Worm (Caenorhabditis elegans) whole organism, L4 larva: ENCODE results near the gene R74.7.

Experiments
- F10B5.3 ChIP-seq: sonication (generic microtip); optimal IDR thresholded peaks from 2 replicates; lab custom pipeline; 2016; ENCODE audit warnings: mild to moderate bottlenecking, missing genetic modification characterization, missing compliant biosample characterization
- F37D6.2 ChIP-seq: sonication (generic microtip); optimal IDR thresholded peaks from 2 replicates; lab custom pipeline; 2016; ENCODE audit warnings: mild to moderate bottlenecking, missing genetic modification characterization, missing compliant biosample characterization
- F49E8.2 ChIP-seq: sonication (generic microtip); optimal IDR thresholded peaks from 2 replicates; lab custom pipeline; 2016; ENCODE audit warnings: missing compliant biosample characterization, mild to moderate bottlenecking, missing genetic modification characterization, borderline replicate concordance
- T20F7.1 ChIP-seq: fragments of 200-800 bp; sonication (Bioruptor generic); optimal IDR thresholded peaks from 2 replicates; lab custom pipeline; 2018; ENCODE audit warnings: mild to moderate bottlenecking, missing genetic modification characterization, missing compliant biosample characterization
- T26A8.4 ChIP-seq: fragments of 200-800 bp; sonication (Bioruptor generic); IDR thresholded peaks from 2 replicates; pipeline ENCODE4 v1.3.6; 2022; ENCODE audit warnings: missing genetic modification characterization, missing compliant biosample characterization
- Y105C5A.15 ChIP-seq: fragments of 200-800 bp; sonication (Bioruptor generic); IDR thresholded peaks from 2 replicates; pipeline ENCODE4 v1.3.6; 2022; ENCODE audit warnings: missing genetic modification characterization, missing compliant biosample characterization
- Y5F2A.4 ChIP-seq: fragments of 200-800 bp; sonication (Bioruptor generic); optimal IDR thresholded peaks from 2 replicates; lab custom pipeline; 2018; ENCODE audit warnings: mild to moderate bottlenecking, missing genetic modification characterization, missing compliant biosample characterization
- Y75B8A.6 ChIP-seq: fragments of 200-800 bp; sonication (Bioruptor generic); IDR thresholded peaks from 2 replicates; pipeline ENCODE4 v1.3.6; 2022; ENCODE audit warnings: missing genetic modification reagents, missing genetic modification characterization, missing compliant biosample characterization
- ZK337.2 ChIP-seq: fragments of 200-800 bp; sonication (Bioruptor generic); IDR thresholded peaks from 2 replicates; pipeline ENCODE4 v1.3.6; 2022; ENCODE audit warnings: missing genetic modification reagents, missing genetic modification characterization, missing compliant biosample characterization
- aha-1 ChIP-seq: fragments of 150-350 bp; peaks from one replicate; lab custom pipeline; 2014; ENCODE audit warnings: missing biosample characterization, missing genetic modification characterization
- ama-1 ChIP-seq: fragments of 150-350 bp; optimal IDR thresholded peaks from 2 replicates; lab custom pipeline; 2014; ENCODE audit warnings: inconsistent platforms, mixed read lengths
- arid-1 ChIP-seq: fragments of 200-800 bp; sonication (Bioruptor generic); conservative IDR thresholded peaks from 2 replicates; pipeline ENCODE4 v1.3.6; 2022; ENCODE audit warnings: missing genetic modification reagents, missing genetic modification characterization, missing compliant biosample characterization
- ceh-44 ChIP-seq: fragments of 200-800 bp; sonication (Bioruptor generic); IDR thresholded peaks from 2 replicates; pipeline ENCODE4 v1.3.6; 2022; ENCODE audit warnings: missing genetic modification reagents, missing genetic modification characterization, missing compliant biosample characterization
- daf-12 ChIP-seq: fragments of 150-350 bp; optimal IDR thresholded peaks from 2 replicates; lab custom pipeline; 2014; ENCODE audit warnings: missing biosample characterization, missing genetic modification reagents, missing genetic modification characterization
- daf-19 ChIP-seq: fragments of 200-800 bp; sonication (Bioruptor generic); conservative IDR thresholded peaks from 2 replicates; pipeline ENCODE4 v1.3.6; 2022; ENCODE audit warnings: missing genetic modification characterization, missing compliant biosample characterization
- dpl-1 ChIP-seq: fragments of 150-350 bp; optimal IDR thresholded peaks from 2 replicates; lab custom pipeline; 2014; ENCODE audit warnings: missing biosample characterization, missing genetic modification reagents, missing genetic modification characterization
- duxl-1 ChIP-seq: sonication (generic microtip); optimal IDR thresholded peaks from 2 replicates; lab custom pipeline; 2016; ENCODE audit warnings: mild to moderate bottlenecking, missing genetic modification characterization, moderate library complexity, missing compliant biosample characterization; ENCODE audit not compliant: poor library complexity
- dve-1 ChIP-seq: sonication (generic microtip); optimal IDR thresholded peaks from 2 replicates; lab custom pipeline; 2017; ENCODE audit warnings: antibody characterized with exemption, mild to moderate bottlenecking, missing genetic modification characterization, missing compliant biosample characterization; ENCODE audit not compliant: insufficient read depth
- egl-43 ChIP-seq: fragments of 200-800 bp; sonication (Bioruptor generic); IDR thresholded peaks from 2 replicates; pipeline ENCODE4 v1.3.6; 2022; ENCODE audit warnings: missing genetic modification reagents, missing genetic modification characterization, missing compliant biosample characterization
- gei-8 ChIP-seq: fragments of 200-800 bp; sonication (Bioruptor generic); optimal IDR thresholded peaks from 2 replicates; lab custom pipeline; 2018; ENCODE audit warnings: mild to moderate bottlenecking, missing genetic modification characterization, missing compliant biosample characterization
- hif-1 ChIP-seq, 2 experiments: sonication (generic microtip); optimal IDR thresholded peaks; 2 replicates each; lab custom pipeline; 2016 to 2017; ENCODE audit warnings: missing compliant biosample characterization in 2 of 2, missing genetic modification characterization in 2 of 2, missing genetic modification reagents in 2 of 2, missing genotype in 2 of 2, mild to moderate bottlenecking in 1 of 2
- hlh-30 ChIP-seq: sonication (generic microtip); optimal IDR thresholded peaks from 2 replicates; lab custom pipeline; 2017; ENCODE audit warnings: antibody characterized with exemption, mild to moderate bottlenecking, missing genetic modification characterization, missing compliant biosample characterization; ENCODE audit not compliant: insufficient read depth
- lin-1 ChIP-seq: fragments of 200-800 bp; sonication (Bioruptor generic); IDR thresholded peaks from 2 replicates; pipeline ENCODE4 v1.3.6; 2022; ENCODE audit warnings: missing genetic modification reagents, missing genetic modification characterization, missing compliant biosample characterization
- lin-38 ChIP-seq: fragments of 200-800 bp; sonication (Bioruptor generic); IDR thresholded peaks from 2 replicates; pipeline ENCODE4 v1.3.6; 2022; ENCODE audit warnings: missing genetic modification reagents, missing genetic modification characterization, missing compliant biosample characterization
- lin-39 ChIP-seq: fragments of 150-350 bp; optimal IDR thresholded peaks from 2 replicates; lab custom pipeline; 2014; ENCODE audit warnings: missing biosample characterization, missing genetic modification reagents, missing genetic modification characterization
- lir-3 ChIP-seq: sonication (generic microtip); optimal IDR thresholded peaks from 2 replicates; lab custom pipeline; 2016; ENCODE audit warnings: mild to moderate bottlenecking, missing genetic modification characterization, missing compliant biosample characterization
- lsy-2 ChIP-seq, 2 experiments: fragments of 150-350 bp in 1 of 2; sonication (generic microtip) in 1 of 2; optimal IDR thresholded peaks; 2 replicates each; lab custom pipeline; 2014 to 2017; ENCODE audit warnings: missing biosample characterization in 2 of 2, missing genetic modification characterization in 2 of 2
- mdt-29 ChIP-seq: fragments of 200-800 bp; sonication (Bioruptor generic); IDR thresholded peaks from 2 replicates; pipeline ENCODE4 v1.3.6; 2022; ENCODE audit warnings: missing genetic modification reagents, missing genetic modification characterization, missing compliant biosample characterization
- mep-1 ChIP-seq: fragments of 150-350 bp; sonication (generic microtip); optimal IDR thresholded peaks from 3 replicates; lab custom pipeline; 2014; ENCODE audit warnings: missing biosample characterization, missing genetic modification characterization
- mxl-2 ChIP-seq: fragments of 200-800 bp; sonication (Bioruptor generic); conservative IDR thresholded peaks from 2 replicates; pipeline ENCODE4 v1.3.6; 2022; ENCODE audit warnings: missing genetic modification reagents, missing genetic modification characterization, missing compliant biosample characterization
- nhr-111 ChIP-seq: fragments of 200-800 bp; sonication (Bioruptor generic); optimal IDR thresholded peaks from 2 replicates; lab custom pipeline; 2018; ENCODE audit warnings: mild to moderate bottlenecking, missing genetic modification characterization, missing compliant biosample characterization
- nhr-25 ChIP-seq: sonication (generic microtip); optimal IDR thresholded peaks from 2 replicates; lab custom pipeline; 2017; ENCODE audit warnings: missing genetic modification characterization, mild to moderate bottlenecking, missing compliant biosample characterization, antibody characterized with exemption, moderate library complexity, borderline replicate concordance; ENCODE audit not compliant: insufficient read depth
- nhr-28 ChIP-seq: fragments of 150-350 bp; optimal IDR thresholded peaks from 2 replicates; lab custom pipeline; 2014; ENCODE audit warnings: missing biosample characterization, missing genetic modification characterization
- nhr-41 ChIP-seq: fragments of 200-800 bp; sonication (Bioruptor generic); IDR thresholded peaks from 2 replicates; pipeline ENCODE4 v1.3.6; 2022; ENCODE audit warnings: missing genetic modification reagents, missing genetic modification characterization, missing compliant biosample characterization
- nhr-76 ChIP-seq: fragments of 150-350 bp; optimal IDR thresholded peaks from 2 replicates; lab custom pipeline; 2014; ENCODE audit warnings: missing biosample characterization, missing genetic modification characterization
- nhr-77 ChIP-seq: fragments of 150-350 bp; optimal IDR thresholded peaks from 2 replicates; lab custom pipeline; 2014; ENCODE audit warnings: missing biosample characterization, missing genetic modification characterization
- pha-4 ChIP-seq, 2 experiments: fragments of 150-350 bp in 1 of 2; fragments of 200-800 bp in 1 of 2; sonication (Bioruptor generic) in 1 of 2; IDR thresholded peaks in 1 of 2; optimal IDR thresholded peaks in 1 of 2; 2 replicates each; pipeline versions ENCODE4 v1.3.6 to Lab custom; 2014 to 2022; ENCODE audit warnings: missing genetic modification characterization in 2 of 2, missing genetic modification reagents in 2 of 2, missing biosample characterization in 1 of 2, missing compliant biosample characterization in 1 of 2
- php-3 ChIP-seq: fragments of 200-800 bp; sonication (Bioruptor generic); IDR thresholded peaks from 2 replicates; pipeline ENCODE4 v1.3.6; 2022; ENCODE audit warnings: missing genetic modification reagents, missing genetic modification characterization, missing compliant biosample characterization
- pqm-1 ChIP-seq: sonication (generic microtip); optimal IDR thresholded peaks from 2 replicates; lab custom pipeline; 2017; ENCODE audit warnings: missing biosample characterization, missing genetic modification characterization
- rbr-2 ChIP-seq: sonication (generic microtip); optimal IDR thresholded peaks from 2 replicates; lab custom pipeline; 2016; ENCODE audit warnings: missing genotype, missing genetic modification characterization, missing compliant biosample characterization
- sdz-12 ChIP-seq: fragments of 200-800 bp; sonication (Bioruptor generic); optimal IDR thresholded peaks from 2 replicates; lab custom pipeline; 2018; ENCODE audit warnings: mild to moderate bottlenecking, missing genetic modification characterization, missing compliant biosample characterization
- set-16 ChIP-seq: fragments of 200-800 bp; sonication (Bioruptor generic); IDR thresholded peaks from 2 replicates; pipeline ENCODE4 v1.3.6; 2022; ENCODE audit warnings: missing genetic modification reagents, missing genetic modification characterization, missing compliant biosample characterization
- snpc-1.2 ChIP-seq: fragments of 200-800 bp; sonication (Bioruptor generic); IDR thresholded peaks from 2 replicates; pipeline ENCODE4 v1.3.6; 2022; ENCODE audit warnings: missing genetic modification reagents, missing genetic modification characterization, missing compliant biosample characterization
- snpc-4 ChIP-seq: fragments of 150-350 bp; optimal IDR thresholded peaks from 2 replicates; lab custom pipeline; 2014; ENCODE audit warnings: missing biosample characterization, missing genetic modification characterization
- tra-1 ChIP-seq: fragments of 200-800 bp; sonication (Bioruptor generic); IDR thresholded peaks from 2 replicates; pipeline ENCODE4 v1.3.6; 2022; ENCODE audit warnings: missing genetic modification reagents, missing genetic modification characterization, missing compliant biosample characterization
- zfp-2 ChIP-seq: sonication (generic microtip); optimal IDR thresholded peaks from 2 replicates; lab custom pipeline; 2016; ENCODE audit warnings: mild to moderate bottlenecking, missing genetic modification characterization, missing compliant biosample characterization
- zfp-3 ChIP-seq: fragments of 200-800 bp; sonication (Bioruptor generic); conservative IDR thresholded peaks from 2 replicates; pipeline ENCODE4 v1.3.6; 2022; ENCODE audit warnings: missing genetic modification reagents, missing genetic modification characterization, missing compliant biosample characterization
- zip-2 ChIP-seq: fragments of 150-350 bp; optimal IDR thresholded peaks from 2 replicates; lab custom pipeline; 2014; ENCODE audit warnings: missing biosample characterization, missing genetic modification characterization
- ztf-7 ChIP-seq: fragments of 150-350 bp; optimal IDR thresholded peaks from 2 replicates; lab custom pipeline; 2014; ENCODE audit warnings: missing biosample characterization, missing genetic modification characterization

R74.7 gene

ce11 chrIII:4193659-4194103 lies 10.5 kb upstream of the R74.7 start, which contains the start of gene xbp-1:
TSS of gene xbp-1 (plus strand) at chrIII:4193809.
- TF ChIP-seq mxl-2 (0 out of 2 replicates have a peak, but pooled peaks have one; percentile 17), T20F7.1 (peak; percentile 88), Y105C5A.15 (GFP tag; lab: Robert Waterston, UW) (no peak), aha-1 (tag; lab: Kevin White, UChicago) (peak; percentile 99), pqm-1 (tag; lab: Kevin White, UChicago) (peak; percentile 95), ZK337.2 (GFP tag; lab: Robert Waterston, UW) (0 out of 2 replicates have a peak, but pooled peaks have one; percentile 23), lin-39 (tag; lab: Kevin White, UChicago) (no peak), ceh-44 (GFP tag; lab: Robert Waterston, UW) (no peak), F10B5.3 (tag; lab: Kevin White, UChicago) (no peak), nhr-77 (tag; lab: Kevin White, UChicago) (peak; percentile 91), lir-3 (tag; lab: Kevin White, UChicago) (no peak), zfp-3 (GFP tag; lab: Robert Waterston, UW) (peak; percentile 84), tra-1 (peak; percentile 81), Y5F2A.4 (GFP tag; lab: Kevin White, UChicago) (no peak), lin-1 (GFP tag; lab: Robert Waterston, UW) (peak; percentile 99), arid-1 (GFP tag; lab: Robert Waterston, UW) (no peak), nhr-76 (tag; lab: Kevin White, UChicago) (no peak), sdz-12 (GFP tag; lab: Kevin White, UChicago) (peak; percentile 50), set-16 (GFP tag; lab: Robert Waterston, UW) (peak; percentile 39), ztf-7 (peak; percentile 74), pha-4 (GFP tag; IDR thresholded peaks at IDR 0.05; lab: Robert Waterston, UW) (peak; percentile 77), pha-4 (tag; optimal IDR thresholded peaks at IDR 0.05; lab: Kevin White, UChicago) (no peak), snpc-1.2 (GFP tag; lab: Robert Waterston, UW) (0 out of 2 replicates have a peak, but pooled peaks have one; percentile 23), nhr-111 (GFP tag; lab: Kevin White, UChicago) (no peak), Y75B8A.6 (GFP tag; lab: Robert Waterston, UW) (peak; percentile 51; the same call in 1 of the 2 replicates), gei-8 (GFP tag; lab: Kevin White, UChicago) (no peak), nhr-28 (tag; lab: Kevin White, UChicago) (peak; percentile 92), daf-12 (tag; lab: Kevin White, UChicago) (no peak), hif-1 (tag; optimal IDR thresholded peaks at IDR 0.05; lab: Kevin White, UChicago) (peak; percentile 51 to 87), dve-1 (peak; percentile 99), zip-2 (peak; percentile 78), nhr-25 (tag; lab: Kevin White, UChicago) (peak; percentile 78), egl-43 (GFP tag; lab: Robert Waterston, UW) (peak; percentile 65), mep-1 (peak; percentile 92), nhr-41 (GFP tag; lab: Robert Waterston, UW) (peak; percentile 79), F49E8.2 (tag; lab: Kevin White, UChicago) (no peak), dpl-1 (GFP tag; lab: Kevin White, UChicago) (peak; percentile 79), rbr-2 (tag; lab: Kevin White, UChicago) (peak; percentile 92), F37D6.2 (tag; lab: Kevin White, UChicago) (peak; percentile 64), snpc-4 (tag; lab: Kevin White, UChicago) (no peak), daf-19 (GFP tag; lab: Robert Waterston, UW) (peak; percentile 45; the same call in 1 of the 2 replicates), hlh-30 (peak; percentile 94), mdt-29 (GFP tag; lab: Robert Waterston, UW) (peak; percentile 49; the same call in 1 of the 2 replicates), ama-1 (lab: Kevin White, UChicago) (peak; percentile 91), duxl-1 (tag; lab: Kevin White, UChicago) (peak; percentile 4), lin-38 (GFP tag; lab: Robert Waterston, UW) (peak; percentile 71), lsy-2 (tag; optimal IDR thresholded peaks at IDR 0.05; lab: Kevin White, UChicago) (peak; percentile 82 to 94), php-3 (GFP tag; lab: Robert Waterston, UW) (peak; percentile 85), zfp-2 (tag; lab: Kevin White, UChicago) (peak; percentile 49), T26A8.4 (GFP tag; lab: Robert Waterston, UW) (peak; percentile 58)
